Fruit fly (Drosophila melanogaster): ENCODE measurements around the gene pll.

The pll gene

dm6 chr3R:27263434-27264215, 10.6 kb upstream of the pll start, which contains the start of gene woc (continued):
- peak; percentile 85 for TF ChIP-seq CG15479 (GFP tag; optimal IDR thresholded peaks at IDR 0.05)
- TF ChIP-seq Med (GFP tag): peak; percentile 93
- no peak for TF ChIP-seq CG9437 (GFP tag; optimal IDR thresholded peaks at IDR 0.05)
- TF ChIP-seq CG17612 (GFP tag; IDR thresholded peaks at IDR 0.05): no peak
- TF ChIP-seq tin (GFP tag; optimal IDR thresholded peaks at IDR 0.05): peak; percentile 37
- peak; percentile 49 for TF ChIP-seq Bteb2 (GFP tag; optimal IDR thresholded peaks at IDR 0.05)
- peak; percentile 56 for TF ChIP-seq CG6689 (GFP tag; IDR thresholded peaks at IDR 0.05)
- no peak for TF ChIP-seq CG6175 (GFP tag; IDR thresholded peaks at IDR 0.05)
- no peak for TF ChIP-seq al (GFP tag; IDR thresholded peaks at IDR 0.05)
- TF ChIP-seq ato (GFP tag; IDR thresholded peaks at IDR 0.05; ENCODE audit: partially characterized antibody): peak; percentile 90
- peak; percentile 33 for TF ChIP-seq CG3163 (GFP tag; optimal IDR thresholded peaks at IDR 0.05)
- TF ChIP-seq chm (GFP tag; IDR thresholded peaks at IDR 0.05): peak; percentile 63; the same call in 1 of the 2 replicates
- no peak for TF ChIP-seq Dad (GFP tag; optimal IDR thresholded peaks at IDR 0.05)
- peak; percentile 41 to 54 for TF ChIP-seq dpn (GFP tag; optimal IDR thresholded peaks at IDR 0.05)
- peak; percentile 45 for TF ChIP-seq vvl (GFP tag; IDR thresholded peaks at IDR 0.05)
- peak; percentile 86 for TF ChIP-seq Sin3A (optimal IDR thresholded peaks at IDR 0.05)
- peak; percentile 88 for TF ChIP-seq CG34224 (GFP tag; IDR thresholded peaks at IDR 0.05; ENCODE audit: partially characterized antibody)
- peak; percentile 55; the same call in 1 of the 2 replicates for TF ChIP-seq NFAT (GFP tag; IDR thresholded peaks at IDR 0.05)
- TF ChIP-seq Hmr (GFP tag; optimal IDR thresholded peaks at IDR 0.05): peak; percentile 43
- peak; percentile 66 for TF ChIP-seq CG18599 (GFP tag; optimal IDR thresholded peaks at IDR 0.05)
- TF ChIP-seq Deaf1 (tag; optimal IDR thresholded peaks at IDR 0.05): no peak
- no peak for TF ChIP-seq pros (GFP tag; optimal IDR thresholded peaks at IDR 0.05)
- peak; percentile 91 for TF ChIP-seq D (optimal IDR thresholded peaks at IDR 0.05)
- TF ChIP-seq D (GFP tag; optimal IDR thresholded peaks at IDR 0.05): no peak
- TF ChIP-seq esg (GFP tag; conservative IDR thresholded peaks at IDR 0.05): peak; percentile 34; the same call in 1 of the 2 replicates
- TF ChIP-seq sob (GFP tag; IDR thresholded peaks at IDR 0.05): peak; percentile 19; the same call in 1 of the 2 replicates
- TF ChIP-seq Dbx (GFP tag; IDR thresholded peaks at IDR 0.05): peak; percentile 68
- 0 out of 3 replicates have a peak, but pooled peaks have one; percentile 40 for TF ChIP-seq CG2889 (GFP tag; IDR thresholded peaks at IDR 0.05)
- no peak for TF ChIP-seq kay (GFP tag; optimal IDR thresholded peaks at IDR 0.05)
- TF ChIP-seq CG10267 (tag; optimal IDR thresholded peaks at IDR 0.05): peak; percentile 23
- peak; percentile 51; the same call in 2 of the 3 replicates for TF ChIP-seq zfh1 (GFP tag; IDR thresholded peaks at IDR 0.05)
- peak; percentile 63 for TF ChIP-seq CG2116 (GFP tag; optimal IDR thresholded peaks at IDR 0.05)
- TF ChIP-seq abd-A (tag; optimal IDR thresholded peaks at IDR 0.05): no peak
- TF ChIP-seq CG8765 (GFP tag; IDR thresholded peaks at IDR 0.05): 0 out of 2 replicates have a peak, but pooled peaks have one; percentile 6
- TF ChIP-seq zen (tag; optimal IDR thresholded peaks at IDR 0.05): peak; percentile 23
- TF ChIP-seq Atf6 (GFP tag; IDR thresholded peaks at IDR 0.05): peak; percentile 60; the same call in 1 of the 2 replicates
- peak; percentile 93 for TF ChIP-seq CG7928 (GFP tag; optimal IDR thresholded peaks at IDR 0.05)
- peak; percentile 58 for TF ChIP-seq eyg (GFP tag; optimal IDR thresholded peaks at IDR 0.05)
- peak; percentile 16 for TF ChIP-seq CG1233 (GFP tag; optimal IDR thresholded peaks at IDR 0.05)
- TF ChIP-seq pum (GFP tag; optimal IDR thresholded peaks at IDR 0.05): peak; percentile 39
- no peak for TF ChIP-seq CG17385 (GFP tag; optimal IDR thresholded peaks at IDR 0.05)
- TF ChIP-seq scrt (GFP tag; optimal IDR thresholded peaks at IDR 0.05): peak; percentile 8
- peak; percentile 79 for TF ChIP-seq lilli (GFP tag; optimal IDR thresholded peaks at IDR 0.05)
- TF ChIP-seq chif (GFP tag; optimal IDR thresholded peaks at IDR 0.05): peak in 1 of 2 experiments; percentile 45
- peak; percentile 94 for TF ChIP-seq E2f1 (GFP tag; IDR thresholded peaks at IDR 0.05)
- TF ChIP-seq CG3847 (GFP tag; IDR thresholded peaks at IDR 0.05): peak; percentile 41; the same call in 1 of the 2 replicates
- TF ChIP-seq lab (GFP tag; optimal IDR thresholded peaks at IDR 0.05): no peak
- peak; percentile 54; the same call in 1 of the 3 replicates for TF ChIP-seq ase (GFP tag; IDR thresholded peaks at IDR 0.05)
- peak; percentile 87 for TF ChIP-seq CG6791 (GFP tag; IDR thresholded peaks at IDR 0.05; ENCODE audit: partially characterized antibody)

Measured in whole organism, embryonic.